Worm (Caenorhabditis elegans) whole organism, late embryonic: ENCODE measurements around the gene F35H10.2.

Source experiments
- K02D7.2 ChIP-seq: sonication (generic microtip); optimal IDR thresholded peaks from 2 replicates; lab custom pipeline; 2017; ENCODE audit warnings: mild to moderate bottlenecking, missing genetic modification characterization, missing compliant biosample characterization
- ahr-1 ChIP-seq: sonication (generic microtip); optimal IDR thresholded peaks from 2 replicates; lab custom pipeline; 2016; ENCODE audit warnings: missing genetic modification characterization, missing compliant biosample characterization

DNA sequence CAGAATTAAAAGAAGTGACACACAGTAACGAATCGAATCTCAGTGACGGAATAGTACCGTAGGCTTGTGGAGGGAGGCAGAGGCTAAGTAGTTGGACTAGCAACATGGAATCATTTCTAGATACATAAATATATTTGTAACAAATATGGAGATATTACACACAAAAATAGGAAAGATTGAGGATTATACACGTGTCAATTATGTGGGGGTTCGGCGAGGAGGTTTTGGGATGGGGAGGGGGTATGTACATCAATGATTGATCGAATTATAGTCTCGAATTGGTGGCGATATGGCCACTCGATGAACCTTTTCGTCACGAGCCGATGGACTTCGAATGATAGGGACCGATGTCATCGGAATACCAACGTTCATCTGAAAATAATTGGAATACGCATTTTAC lies 21.6 kb upstream of the F35H10.2 start:
- TF ChIP-seq ahr-1 (tag; lab: Kevin White, UChicago) (no peak), K02D7.2 (tag; lab: Kevin White, UChicago) (no peak)
